Fruit fly (Drosophila melanogaster) whole organism, embryonic: Measurements from ENCODE around the gene Iyd.

Experiments used
- Bteb2 ChIP-seq: fragments of 200-800 bp; sonication (Bioruptor generic); optimal IDR thresholded peaks from 2 replicates; lab custom pipeline; 2016; ENCODE audit warnings: missing biosample characterization, missing genetic modification characterization
- CG10147 ChIP-seq: fragments of 200-800 bp; sonication (Bioruptor generic); optimal IDR thresholded peaks from 2 replicates; lab custom pipeline; 2019; ENCODE audit warnings: missing biosample characterization, mild to moderate bottlenecking, missing genetic modification characterization, moderate library complexity
- CG10366 ChIP-seq: fragments of 200-800 bp; sonication (Bioruptor generic); IDR thresholded peaks from 2 replicates; pipeline ENCODE4 v1.3.6; 2022; ENCODE audit warnings: missing biosample characterization, missing genetic modification characterization
- CG11560 ChIP-seq: fragments of 200-800 bp; sonication (Bioruptor generic); IDR thresholded peaks from 3 replicates; pipeline ENCODE4 v1.3.6; 2022; ENCODE audit warnings: missing biosample characterization, missing genetic modification characterization
- CG12659 ChIP-seq: fragments of 200-800 bp; sonication (Bioruptor generic); optimal IDR thresholded peaks from 3 replicates; lab custom pipeline; 2017; ENCODE audit warnings: mild to moderate bottlenecking, missing biosample characterization, missing genetic modification reagents, missing genetic modification characterization
- CG13287 ChIP-seq: fragments of 200-800 bp; sonication (Bioruptor generic); IDR thresholded peaks from 2 replicates; pipeline ENCODE4 v1.3.6; 2022; ENCODE audit warnings: missing biosample characterization, missing genetic modification characterization; ENCODE audit not compliant: partially characterized antibody
- CG13424 ChIP-seq: fragments of 200-800 bp; sonication (Bioruptor generic); optimal IDR thresholded peaks from 2 replicates; lab custom pipeline; 2019; ENCODE audit warnings: missing biosample characterization, mild to moderate bottlenecking, missing genetic modification characterization, moderate library complexity
- CG13624 ChIP-seq: fragments of 200-800 bp; sonication (Bioruptor generic); optimal IDR thresholded peaks from 2 replicates; lab custom pipeline; 2016; ENCODE audit warnings: missing biosample characterization, missing genetic modification characterization
- CG14667 ChIP-seq: fragments of 200-800 bp; sonication (Bioruptor generic); IDR thresholded peaks from 2 replicates; pipeline ENCODE4 v1.3.6; 2022; ENCODE audit warnings: missing biosample characterization, missing genetic modification characterization
- CG14710 ChIP-seq: fragments of 200-800 bp; sonication (Bioruptor generic); optimal IDR thresholded peaks from 3 replicates; lab custom pipeline; 2019; ENCODE audit warnings: missing biosample characterization, mild to moderate bottlenecking, missing genetic modification characterization, moderate library complexity
- CG15696 ChIP-seq: fragments of 200-800 bp; sonication (Bioruptor generic); optimal IDR thresholded peaks from 2 replicates; lab custom pipeline; 2019; ENCODE audit warnings: missing biosample characterization, mild to moderate bottlenecking, missing genetic modification characterization, moderate library complexity
- CG1647 ChIP-seq: fragments of 200-800 bp; sonication (Bioruptor generic); optimal IDR thresholded peaks from 3 replicates; lab custom pipeline; 2016; ENCODE audit warnings: missing biosample characterization, missing genetic modification characterization
- CG17829 ChIP-seq: fragments of 200-800 bp; optimal IDR thresholded peaks from 2 replicates; lab custom pipeline; 2019; ENCODE audit warnings: missing biosample characterization, mild to moderate bottlenecking, missing genetic modification characterization, moderate library complexity
- CG1832 ChIP-seq: fragments of 200-800 bp; sonication (Bioruptor generic); optimal IDR thresholded peaks from 2 replicates; lab custom pipeline; 2017; ENCODE audit warnings: missing biosample characterization, mild to moderate bottlenecking, missing genetic modification characterization, inconsistent platforms
- CG3163 ChIP-seq: fragments of 200-800 bp; sonication (Bioruptor generic); optimal IDR thresholded peaks from 3 replicates; lab custom pipeline; 2016; ENCODE audit warnings: missing biosample characterization, missing genetic modification characterization
- CG33213 ChIP-seq: fragments of 200-800 bp; sonication (Bioruptor generic); optimal IDR thresholded peaks from 3 replicates; lab custom pipeline; 2016; ENCODE audit warnings: missing biosample characterization, missing genetic modification characterization
- CG34376 ChIP-seq: fragments of 200-800 bp; sonication (Bioruptor generic); optimal IDR thresholded peaks from 2 replicates; lab custom pipeline; 2018; ENCODE audit warnings: missing biosample characterization, mild to moderate bottlenecking, missing genetic modification characterization
- CG5180 ChIP-seq: fragments of 200-800 bp; sonication (Bioruptor generic); optimal IDR thresholded peaks from 3 replicates; lab custom pipeline; 2017; ENCODE audit warnings: missing biosample characterization, missing genetic modification characterization, mild to moderate bottlenecking, moderate library complexity, missing genetic modification reagents
- CG6272 ChIP-seq: fragments of 200-800 bp; sonication (Bioruptor generic); IDR thresholded peaks from 2 replicates; pipeline ENCODE4 v1.3.6; 2022; ENCODE audit warnings: missing biosample characterization, missing genetic modification characterization
- CG7928 ChIP-seq: fragments of 200-800 bp; sonication (Bioruptor generic); optimal IDR thresholded peaks from 2 replicates; lab custom pipeline; 2017; ENCODE audit warnings: missing biosample characterization, mild to moderate bottlenecking, missing genetic modification characterization
- CG9797 ChIP-seq: fragments of 200-800 bp; sonication (Bioruptor generic); optimal IDR thresholded peaks from 3 replicates; lab custom pipeline; 2018; ENCODE audit warnings: missing biosample characterization, mild to moderate bottlenecking, missing genetic modification characterization
- CrebB ChIP-seq: fragments of 200-800 bp; sonication (Bioruptor generic); optimal IDR thresholded peaks from 3 replicates; lab custom pipeline; 2018; ENCODE audit warnings: missing biosample characterization, mild to moderate bottlenecking, missing genetic modification characterization
- Doc2 ChIP-seq: fragments of 200-800 bp; sonication (Bioruptor generic); IDR thresholded peaks from 2 replicates; pipeline ENCODE4 v1.3.6; 2022; ENCODE audit warnings: missing biosample characterization, missing genetic modification characterization
- Doc3 ChIP-seq: fragments of 200-800 bp; sonication (Bioruptor generic); IDR thresholded peaks from 3 replicates; pipeline ENCODE4 v1.3.6; 2022; ENCODE audit warnings: missing biosample characterization, missing genetic modification characterization; ENCODE audit not compliant: partially characterized antibody
- HHEX ChIP-seq: fragments of 200-800 bp; sonication (Bioruptor generic); optimal IDR thresholded peaks from 3 replicates; lab custom pipeline; 2017; ENCODE audit warnings: missing biosample characterization, mild to moderate bottlenecking, missing genetic modification characterization, missing genetic modification reagents
- Hr3 ChIP-seq: fragments of 200-800 bp; sonication (Bioruptor generic); optimal IDR thresholded peaks from 3 replicates; lab custom pipeline; 2016; ENCODE audit warnings: missing biosample characterization, missing genetic modification characterization
- Lhr ChIP-seq: fragments of 200-800 bp; sonication (Bioruptor generic); optimal IDR thresholded peaks from 3 replicates; lab custom pipeline; 2017; ENCODE audit warnings: mild to moderate bottlenecking, missing biosample characterization, missing genetic modification reagents, missing genetic modification characterization
- MBD-R2 ChIP-seq: fragments of 200-800 bp; sonication (Bioruptor generic); IDR thresholded peaks from 2 replicates; pipeline ENCODE4 v1.3.6; 2022; ENCODE audit warnings: missing biosample characterization, missing genetic modification characterization
- Max ChIP-seq: fragments of 200-800 bp; sonication (Bioruptor generic); optimal IDR thresholded peaks from 2 replicates; lab custom pipeline; 2016; ENCODE audit warnings: missing biosample characterization, mild to moderate bottlenecking, missing genetic modification characterization
- Trl ChIP-seq, 3 experiments: fragments of >200 bp in 2 of 3; fragments of 200-800 bp in 1 of 3; sonication (Bioruptor generic) in 1 of 3; optimal IDR thresholded peaks; 2 replicates in 1 of 3; 3 replicates in 2 of 3; lab custom pipeline; 2016 to 2017; ENCODE audit warnings: missing biosample characterization in 1 of 3, missing genetic modification characterization in 1 of 3
- Xrp1 ChIP-seq: fragments of 200-800 bp; sonication (Bioruptor generic); IDR thresholded peaks from 2 replicates; pipeline ENCODE4 v1.3.6; 2022; ENCODE audit warnings: missing biosample characterization, missing genetic modification characterization
- ash1 ChIP-seq: fragments of 200-800 bp; sonication (Bioruptor generic); optimal IDR thresholded peaks from 2 replicates; lab custom pipeline; 2018; ENCODE audit warnings: missing biosample characterization, mild to moderate bottlenecking, missing genetic modification characterization
- croc ChIP-seq: fragments of 200-800 bp; sonication (Bioruptor generic); conservative IDR thresholded peaks from 3 replicates; pipeline ENCODE4 v1.3.6; 2022; ENCODE audit warnings: missing biosample characterization, missing genetic modification characterization
- dan ChIP-seq: fragments of 200-800 bp; sonication (Bioruptor generic); IDR thresholded peaks from 2 replicates; pipeline ENCODE4 v1.3.6; 2022; ENCODE audit warnings: missing biosample characterization, missing genetic modification characterization
- disco-r ChIP-seq: fragments of 200-800 bp; sonication (Bioruptor generic); optimal IDR thresholded peaks from 2 replicates; lab custom pipeline; 2016; ENCODE audit warnings: missing biosample characterization, missing genetic modification characterization
- dmrt11E ChIP-seq: fragments of 200-800 bp; sonication (Bioruptor generic); optimal IDR thresholded peaks from 3 replicates; lab custom pipeline; 2018; ENCODE audit warnings: missing biosample characterization, mild to moderate bottlenecking, missing genetic modification characterization, moderate library complexity
- ems ChIP-seq: fragments of 200-800 bp; sonication (Bioruptor generic); optimal IDR thresholded peaks from 3 replicates; lab custom pipeline; 2016; ENCODE audit warnings: missing biosample characterization, missing genetic modification characterization
- exex ChIP-seq: fragments of 200-800 bp; sonication (Bioruptor generic); optimal IDR thresholded peaks from 4 replicates; lab custom pipeline; 2018; ENCODE audit warnings: missing biosample characterization, mild to moderate bottlenecking, missing genetic modification characterization, moderate library complexity
- grau ChIP-seq: fragments of 200-800 bp; optimal IDR thresholded peaks from 3 replicates; lab custom pipeline; 2019; ENCODE audit warnings: missing biosample characterization, mild to moderate bottlenecking, missing genetic modification characterization, moderate library complexity
- inv ChIP-seq: fragments of 200-800 bp; sonication (Bioruptor generic); IDR thresholded peaks from 2 replicates; pipeline ENCODE4 v1.3.6; 2022; ENCODE audit warnings: missing biosample characterization, missing genetic modification characterization; ENCODE audit not compliant: partially characterized antibody
- jing ChIP-seq: fragments of 200-800 bp; sonication (Bioruptor generic); optimal IDR thresholded peaks from 2 replicates; lab custom pipeline; 2018; ENCODE audit warnings: missing biosample characterization, mild to moderate bottlenecking, missing genetic modification characterization
- oc ChIP-seq: fragments of 200-800 bp; sonication (Bioruptor generic); optimal IDR thresholded peaks from 2 replicates; lab custom pipeline; 2018; ENCODE audit warnings: missing biosample characterization, mild to moderate bottlenecking, missing genetic modification characterization, moderate library complexity
- pho ChIP-seq: fragments of 200-800 bp; sonication (Bioruptor generic); optimal IDR thresholded peaks from 2 replicates; lab custom pipeline; 2016; ENCODE audit warnings: missing biosample characterization, missing genetic modification characterization
- row ChIP-seq: fragments of 200-800 bp; sonication (Bioruptor generic); IDR thresholded peaks from 3 replicates; pipeline ENCODE4 v1.3.6; 2022; ENCODE audit warnings: missing biosample characterization, missing genetic modification characterization
- seq ChIP-seq: fragments of 200-800 bp; sonication (Bioruptor generic); IDR thresholded peaks from 2 replicates; pipeline ENCODE4 v1.3.6; 2022; ENCODE audit warnings: missing biosample characterization, missing genetic modification characterization
- stc ChIP-seq: fragments of 200-800 bp; sonication (Bioruptor generic); IDR thresholded peaks from 2 replicates; pipeline ENCODE4 v1.3.6; 2022; ENCODE audit warnings: missing biosample characterization, missing genetic modification characterization
- wor ChIP-seq: fragments of 200-800 bp; sonication (Bioruptor generic); IDR thresholded peaks from 2 replicates; pipeline ENCODE4 v1.3.6; 2022; ENCODE audit warnings: missing biosample characterization, missing genetic modification characterization
- zfh2 ChIP-seq: fragments of 200-800 bp; sonication (Bioruptor generic); optimal IDR thresholded peaks from 2 replicates; lab custom pipeline; 2016; ENCODE audit warnings: missing biosample characterization, missing genetic modification characterization

The Iyd gene

DNA sequence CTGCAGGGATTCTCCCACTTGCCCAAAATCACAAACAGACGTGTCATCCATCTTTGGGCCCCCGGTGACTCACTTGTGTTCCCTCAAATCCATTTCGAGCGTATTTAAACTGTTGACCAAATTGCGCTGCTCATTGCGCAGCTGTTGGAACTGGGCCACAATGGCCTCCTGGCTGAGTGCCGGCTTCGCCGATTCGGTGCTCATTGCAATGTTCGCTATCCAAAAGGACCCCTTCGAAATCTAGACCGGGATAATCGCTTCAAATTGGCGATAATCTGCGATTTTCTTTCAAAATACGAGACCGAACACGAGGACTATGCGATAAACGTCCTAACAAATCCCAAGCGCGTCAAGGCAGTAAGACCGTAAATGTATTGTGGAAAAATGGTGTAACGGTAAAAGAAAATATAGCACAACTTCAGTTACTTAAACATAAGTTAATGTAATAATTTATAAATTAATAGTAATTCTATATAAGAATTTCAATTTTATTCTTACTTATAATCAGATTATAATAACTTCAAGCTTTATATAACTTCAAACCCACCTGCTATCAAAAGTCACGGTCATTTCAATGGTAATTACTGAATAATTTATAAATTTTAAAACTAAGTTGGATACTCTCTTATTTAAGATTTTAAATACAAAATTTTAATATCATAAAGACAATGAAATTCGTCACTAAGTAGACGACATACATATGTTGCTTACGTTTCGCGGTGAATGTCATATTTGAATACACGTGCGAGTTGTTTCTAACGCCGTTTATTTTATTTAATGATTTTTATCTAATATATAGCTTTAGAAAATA lies 21.8 kb downstream of the Iyd start, which contains the start of the genes Pfdn2 and Noc1 (continued):
- no peak for TF ChIP-seq CG11560 (tag; lab: Robert Waterston, UW)
- peak; percentile 74 for TF ChIP-seq CG12659 (GFP tag; lab: Kevin White, UChicago)
- no peak; the same call in 2 of the 3 replicates for TF ChIP-seq croc (GFP tag; lab: Robert Waterston, UW)
- peak; percentile 87 for TF ChIP-seq row (GFP tag; lab: Robert Waterston, UW)
- peak; percentile 73 for TF ChIP-seq CG14710 (tag; lab: Kevin White, UChicago)
- no peak for TF ChIP-seq dan (GFP tag; lab: Robert Waterston, UW)
- no peak for TF ChIP-seq wor
- no peak for TF ChIP-seq CG13624 (GFP tag; lab: Kevin White, UChicago)
- TF ChIP-seq CG5180 (GFP tag; lab: Kevin White, UChicago), result no peak
- peak; percentile 71 for TF ChIP-seq grau (tag; lab: Kevin White, UChicago)
- TF ChIP-seq CG33213 (GFP tag; lab: Kevin White, UChicago), result no peak
- TF ChIP-seq MBD-R2 (GFP tag; lab: Robert Waterston, UW), result peak; percentile 34; the same call in 1 of the 2 replicates
- no peak for TF ChIP-seq CG34376 (GFP tag; lab: Kevin White, UChicago)
- TF ChIP-seq zfh2, result peak; percentile 27
- no peak for TF ChIP-seq jing (GFP tag; lab: Kevin White, UChicago)
- TF ChIP-seq Xrp1 (GFP tag; lab: Robert Waterston, UW), result peak; percentile 48; the same call in 1 of the 2 replicates
- no peak for TF ChIP-seq CG1647 (GFP tag; lab: Kevin White, UChicago)
- peak; percentile 12; the same call in 1 of the 2 replicates for TF ChIP-seq CG14667 (GFP tag; lab: Robert Waterston, UW)
- peak; percentile 73 for TF ChIP-seq CG13424 (tag; lab: Kevin White, UChicago)
- TF ChIP-seq CG6272 (GFP tag; lab: Robert Waterston, UW), result no peak
- TF ChIP-seq dmrt11E (tag; lab: Kevin White, UChicago), result peak; percentile 68
- TF ChIP-seq oc (tag; lab: Kevin White, UChicago), result no peak
- TF ChIP-seq Trl (optimal IDR thresholded peaks at IDR 0.05; lab: Kevin White, UChicago), result no peak
- TF ChIP-seq Trl (GFP tag; optimal IDR thresholded peaks at IDR 0.05; lab: Kevin White, UChicago), result peak; percentile 32
- no peak for TF ChIP-seq Bteb2 (GFP tag; lab: Kevin White, UChicago)
- TF ChIP-seq CG17829 (tag; lab: Kevin White, UChicago), result peak; percentile 55
- 0 out of 3 replicates have a peak, but pooled peaks have one; percentile 35 for TF ChIP-seq Doc3 (GFP tag; lab: Robert Waterston, UW)
- TF ChIP-seq CG1832, result no peak
- 0 out of 2 replicates have a peak, but pooled peaks have one; percentile 25 for TF ChIP-seq stc (GFP tag; lab: Robert Waterston, UW)
- TF ChIP-seq seq (GFP tag; lab: Robert Waterston, UW), result no peak
- no peak for TF ChIP-seq CG13287 (GFP tag; lab: Robert Waterston, UW)
- TF ChIP-seq Doc2, result no peak
- peak; percentile 54 for TF ChIP-seq Max (GFP tag; lab: Kevin White, UChicago)
- TF ChIP-seq CG15696 (tag; lab: Kevin White, UChicago), result peak; percentile 54
- TF ChIP-seq CG10366 (GFP tag; lab: Robert Waterston, UW), result peak; percentile 50; the same call in 1 of the 2 replicates
- no peak for TF ChIP-seq disco-r (GFP tag; lab: Kevin White, UChicago)
- TF ChIP-seq Hr3 (GFP tag; lab: Kevin White, UChicago), result peak; percentile 83
- no peak for TF ChIP-seq CG7928 (GFP tag; lab: Kevin White, UChicago)
- TF ChIP-seq CG10147 (GFP tag; lab: Kevin White, UChicago), result no peak
- TF ChIP-seq ems (GFP tag; lab: Kevin White, UChicago), result no peak
- TF ChIP-seq CG3163 (GFP tag; lab: Kevin White, UChicago), result no peak
- no peak for TF ChIP-seq ash1 (GFP tag; lab: Kevin White, UChicago)
- no peak for TF ChIP-seq Lhr (GFP tag; lab: Kevin White, UChicago)
- TF ChIP-seq pho (GFP tag; lab: Kevin White, UChicago), result no peak
- TF ChIP-seq inv (GFP tag; lab: Robert Waterston, UW), result no peak
- peak; percentile 49 for TF ChIP-seq CG9797 (GFP tag; lab: Kevin White, UChicago)
- TF ChIP-seq CrebB (tag; lab: Kevin White, UChicago), result no peak
- TF ChIP-seq HHEX (GFP tag; lab: Kevin White, UChicago), result no peak
- no peak for TF ChIP-seq exex (tag; lab: Kevin White, UChicago)
